Fruit fly (Drosophila melanogaster) whole organism, embryonic: ENCODE measurements around the gene CG33331.

Source experiments
- CG10543 ChIP-seq: fragments of 200-800 bp; sonication (Bioruptor generic); optimal IDR thresholded peaks from 3 replicates; lab custom pipeline; 2017; ENCODE audit warnings: missing biosample characterization, mild to moderate bottlenecking, missing genetic modification characterization, moderate library complexity
- CG10565 ChIP-seq: fragments of 200-800 bp; sonication (Bioruptor generic); optimal IDR thresholded peaks from 3 replicates; lab custom pipeline; 2016; ENCODE audit warnings: missing biosample characterization, mild to moderate bottlenecking, missing genetic modification characterization
- CG11456 ChIP-seq: fragments of 200-800 bp; sonication (Bioruptor generic); IDR thresholded peaks from 3 replicates; pipeline ENCODE4 v1.3.6; 2022; ENCODE audit warnings: missing biosample characterization, missing genetic modification characterization
- CG11695 ChIP-seq: fragments of 200-800 bp; sonication (Bioruptor generic); IDR thresholded peaks from 3 replicates; pipeline ENCODE4 v1.3.6; 2022; ENCODE audit warnings: missing biosample characterization, missing genetic modification characterization
- CG12104 ChIP-seq: fragments of 200-800 bp; sonication (Bioruptor generic); optimal IDR thresholded peaks from 3 replicates; lab custom pipeline; 2016; ENCODE audit warnings: missing biosample characterization, missing genetic modification characterization
- CG13775 ChIP-seq: fragments of 200-800 bp; sonication (Bioruptor generic); optimal IDR thresholded peaks from 3 replicates; lab custom pipeline; 2017; ENCODE audit warnings: missing biosample characterization, mild to moderate bottlenecking, missing genetic modification characterization
- CG14965 ChIP-seq: fragments of 200-800 bp; sonication (Bioruptor generic); optimal IDR thresholded peaks from 2 replicates; lab custom pipeline; 2016; ENCODE audit warnings: missing biosample characterization, missing genetic modification characterization, borderline replicate concordance
- CG15479 ChIP-seq: fragments of 200-800 bp; sonication (Bioruptor generic); optimal IDR thresholded peaks from 3 replicates; lab custom pipeline; 2019; ENCODE audit warnings: missing biosample characterization, mild to moderate bottlenecking, missing genetic modification characterization, moderate library complexity
- CG16813 ChIP-seq: fragments of 200-800 bp; sonication (Bioruptor generic); IDR thresholded peaks from 3 replicates; pipeline ENCODE4 v1.3.6; 2022; ENCODE audit warnings: missing biosample characterization, missing genetic modification characterization; ENCODE audit not compliant: partially characterized antibody
- CG17186 ChIP-seq: fragments of 200-800 bp; sonication (Bioruptor generic); optimal IDR thresholded peaks from 3 replicates; lab custom pipeline; 2017; ENCODE audit warnings: missing biosample characterization, missing genetic modification reagents, missing genetic modification characterization
- CG2116 ChIP-seq: fragments of 200-800 bp; sonication (Bioruptor generic); optimal IDR thresholded peaks from 3 replicates; lab custom pipeline; 2018; ENCODE audit warnings: missing biosample characterization, mild to moderate bottlenecking, missing genetic modification characterization
- CG2202 ChIP-seq: fragments of 200-800 bp; sonication (Bioruptor generic); optimal IDR thresholded peaks from 2 replicates; lab custom pipeline; 2018; ENCODE audit warnings: missing biosample characterization, mild to moderate bottlenecking, missing genetic modification characterization
- CG32772 ChIP-seq: fragments of 200-800 bp; sonication (Bioruptor generic); IDR thresholded peaks from 2 replicates; pipeline ENCODE4 v1.3.6; 2022; ENCODE audit warnings: missing biosample characterization, missing genetic modification characterization
- CG43689 ChIP-seq: fragments of 200-800 bp; sonication (Bioruptor generic); IDR thresholded peaks from 2 replicates; pipeline ENCODE4 v1.3.6; 2022; ENCODE audit warnings: missing biosample characterization, missing genetic modification characterization
- CG6175 ChIP-seq: fragments of 200-800 bp; sonication (Bioruptor generic); IDR thresholded peaks from 3 replicates; pipeline ENCODE4 v1.3.6; 2022; ENCODE audit warnings: missing biosample characterization, missing genetic modification characterization
- CG7745 ChIP-seq: fragments of 200-800 bp; sonication (Bioruptor generic); optimal IDR thresholded peaks from 2 replicates; lab custom pipeline; 2018; ENCODE audit warnings: missing biosample characterization, mild to moderate bottlenecking, missing genetic modification characterization, moderate library complexity
- CG8388 ChIP-seq: fragments of 200-800 bp; sonication (Bioruptor generic); optimal IDR thresholded peaks from 2 replicates; lab custom pipeline; 2019; ENCODE audit warnings: missing biosample characterization, mild to moderate bottlenecking, missing genetic modification characterization, moderate library complexity
- Camta ChIP-seq: fragments of 200-800 bp; sonication (Bioruptor generic); optimal IDR thresholded peaks from 2 replicates; lab custom pipeline; 2016; ENCODE audit warnings: missing biosample characterization, missing genetic modification characterization
- Dfd ChIP-seq, 2 experiments: fragments of >200 bp; optimal IDR thresholded peaks; 2 replicates each; lab custom pipeline; 2017; ENCODE audit warnings: missing biosample characterization in 2 of 2, missing genetic modification characterization in 2 of 2
- Dp ChIP-seq: fragments of 200-800 bp; sonication (Bioruptor generic); optimal IDR thresholded peaks from 2 replicates; lab custom pipeline; 2018; ENCODE audit warnings: missing biosample characterization, mild to moderate bottlenecking, missing genetic modification characterization, moderate library complexity
- Elba2 ChIP-seq: fragments of 200-800 bp; sonication (Bioruptor generic); optimal IDR thresholded peaks from 3 replicates; lab custom pipeline; 2016; ENCODE audit warnings: missing biosample characterization, missing genetic modification characterization
- Fer3 ChIP-seq: fragments of 200-800 bp; sonication (Bioruptor generic); optimal IDR thresholded peaks from 2 replicates; lab custom pipeline; 2018; ENCODE audit warnings: missing biosample characterization, mild to moderate bottlenecking, missing genetic modification characterization, moderate library complexity
- Hr78 ChIP-seq, 2 experiments: fragments of 200-800 bp in 1 of 2; fragments of >200 bp in 1 of 2; sonication (Bioruptor generic) in 1 of 2; optimal IDR thresholded peaks; 2 replicates each; lab custom pipeline; 2017 to 2019; ENCODE audit warnings: missing biosample characterization in 2 of 2, missing genetic modification characterization in 2 of 2, mild to moderate bottlenecking in 1 of 2, moderate library complexity in 1 of 2
- Rfx ChIP-seq: fragments of 200-800 bp; sonication (Bioruptor generic); IDR thresholded peaks from 2 replicates; pipeline ENCODE4 v1.3.6; 2022; ENCODE audit warnings: missing biosample characterization, missing genetic modification characterization
- Six4 ChIP-seq: fragments of 200-800 bp; sonication (Bioruptor generic); optimal IDR thresholded peaks from 2 replicates; lab custom pipeline; 2016; ENCODE audit warnings: missing biosample characterization, missing genetic modification characterization
- Usf ChIP-seq: fragments of 200-800 bp; sonication (Bioruptor generic); optimal IDR thresholded peaks from 2 replicates; lab custom pipeline; 2017; ENCODE audit warnings: missing genotype, missing biosample characterization, missing genetic modification characterization
- Xbp1 ChIP-seq: fragments of 200-800 bp; sonication (Bioruptor generic); optimal IDR thresholded peaks from 3 replicates; lab custom pipeline; 2016; ENCODE audit warnings: missing biosample characterization, mild to moderate bottlenecking, missing genetic modification characterization
- Xrp1 ChIP-seq: fragments of 200-800 bp; sonication (Bioruptor generic); IDR thresholded peaks from 2 replicates; pipeline ENCODE4 v1.3.6; 2022; ENCODE audit warnings: missing biosample characterization, missing genetic modification characterization
- bbx ChIP-seq: fragments of 200-800 bp; sonication (Bioruptor generic); IDR thresholded peaks from 2 replicates; pipeline ENCODE4 v1.3.6; 2022; ENCODE audit warnings: missing biosample characterization, missing genetic modification characterization; ENCODE audit not compliant: partially characterized antibody
- btn ChIP-seq: fragments of 200-800 bp; sonication (Bioruptor generic); optimal IDR thresholded peaks from 2 replicates; lab custom pipeline; 2016; ENCODE audit warnings: missing biosample characterization, missing genetic modification characterization
- crol ChIP-seq: fragments of 200-800 bp; sonication (Bioruptor generic); IDR thresholded peaks from 2 replicates; pipeline ENCODE4 v1.3.6; 2022; ENCODE audit warnings: missing biosample characterization, missing genetic modification characterization
- grau ChIP-seq: fragments of 200-800 bp; optimal IDR thresholded peaks from 3 replicates; lab custom pipeline; 2019; ENCODE audit warnings: missing biosample characterization, mild to moderate bottlenecking, missing genetic modification characterization, moderate library complexity
- hb ChIP-seq: fragments of 200-800 bp; sonication (Bioruptor generic); IDR thresholded peaks from 3 replicates; pipeline ENCODE4 v1.3.6; 2022; ENCODE audit warnings: missing biosample characterization, missing genetic modification characterization; ENCODE audit not compliant: partially characterized antibody
- jigr1 ChIP-seq: fragments of 200-800 bp; sonication (Bioruptor generic); IDR thresholded peaks from 3 replicates; pipeline ENCODE4 v1.3.6; 2022; ENCODE audit warnings: missing biosample characterization, missing genetic modification characterization
- jumu ChIP-seq: fragments of 200-800 bp; sonication (Bioruptor generic); optimal IDR thresholded peaks from 3 replicates; lab custom pipeline; 2016; ENCODE audit warnings: missing biosample characterization, missing genetic modification characterization
- kay ChIP-seq: fragments of 200-800 bp; sonication (Bioruptor generic); optimal IDR thresholded peaks from 2 replicates; lab custom pipeline; 2016; ENCODE audit warnings: missing biosample characterization, missing genetic modification characterization
- knrl ChIP-seq: fragments of 200-800 bp; sonication (Bioruptor generic); IDR thresholded peaks from 3 replicates; pipeline ENCODE4 v1.3.6; 2022; ENCODE audit warnings: missing biosample characterization, missing genetic modification characterization; ENCODE audit not compliant: partially characterized antibody
- pb ChIP-seq: fragments of 200-800 bp; sonication (Bioruptor generic); optimal IDR thresholded peaks from 3 replicates; lab custom pipeline; 2016; ENCODE audit warnings: missing biosample characterization, missing genetic modification characterization
- pho ChIP-seq: fragments of 200-800 bp; sonication (Bioruptor generic); optimal IDR thresholded peaks from 2 replicates; lab custom pipeline; 2016; ENCODE audit warnings: missing biosample characterization, missing genetic modification characterization
- pita ChIP-seq: fragments of 200-800 bp; sonication (Bioruptor generic); optimal IDR thresholded peaks from 2 replicates; lab custom pipeline; 2017; ENCODE audit warnings: missing biosample characterization, mild to moderate bottlenecking, missing genetic modification characterization
- scrt ChIP-seq: fragments of 200-800 bp; sonication (Bioruptor generic); optimal IDR thresholded peaks from 2 replicates; lab custom pipeline; 2018; ENCODE audit warnings: missing biosample characterization, mild to moderate bottlenecking, missing genetic modification characterization, moderate library complexity
- sens-2 ChIP-seq: fragments of 200-800 bp; sonication (Bioruptor generic); IDR thresholded peaks from 2 replicates; pipeline ENCODE4 v1.3.6; 2022; ENCODE audit warnings: missing biosample characterization, missing genetic modification characterization
- sqz ChIP-seq: fragments of 200-800 bp; sonication (Bioruptor generic); optimal IDR thresholded peaks from 3 replicates; lab custom pipeline; 2018; ENCODE audit warnings: missing biosample characterization, mild to moderate bottlenecking, missing genetic modification characterization
- sug ChIP-seq: fragments of 200-800 bp; optimal IDR thresholded peaks from 2 replicates; lab custom pipeline; 2019; ENCODE audit warnings: missing biosample characterization, mild to moderate bottlenecking, missing genetic modification characterization, moderate library complexity
- tin ChIP-seq: fragments of 200-800 bp; sonication (Bioruptor generic); optimal IDR thresholded peaks from 3 replicates; lab custom pipeline; 2016; ENCODE audit warnings: missing biosample characterization, missing genetic modification characterization
- tna ChIP-seq: fragments of 200-800 bp; sonication (Bioruptor generic); IDR thresholded peaks from 2 replicates; pipeline ENCODE4 v1.3.6; 2022; ENCODE audit warnings: missing biosample characterization, missing genetic modification characterization; ENCODE audit not compliant: partially characterized antibody
- ttk ChIP-seq: fragments of 200-800 bp; sonication (Bioruptor generic); IDR thresholded peaks from 2 replicates; pipeline ENCODE4 v2.1.2; 2022; ENCODE audit warnings: missing biosample characterization, missing genetic modification characterization
- twi ChIP-seq: fragments of 200-800 bp; optimal IDR thresholded peaks from 2 replicates; lab custom pipeline; 2019; ENCODE audit warnings: missing biosample characterization, mild to moderate bottlenecking, missing genetic modification characterization, moderate library complexity
- vnd ChIP-seq: fragments of 200-800 bp; sonication (Bioruptor generic); IDR thresholded peaks from 3 replicates; pipeline ENCODE4 v1.3.6; 2022; ENCODE audit warnings: missing biosample characterization, missing genetic modification characterization; ENCODE audit not compliant: partially characterized antibody
- yki ChIP-seq: fragments of >200 bp; optimal IDR thresholded peaks from 3 replicates; lab custom pipeline; 2018
- zen ChIP-seq: fragments of 200-800 bp; sonication (Bioruptor generic); optimal IDR thresholded peaks from 3 replicates; lab custom pipeline; 2018; ENCODE audit warnings: missing biosample characterization, mild to moderate bottlenecking, missing genetic modification characterization, moderate library complexity

CG33331 gene

dm6 chr3R:14853767-14854191, 32.5 kb upstream of the CG33331 start (continued):
- no peak for TF ChIP-seq tna
- TF ChIP-seq Dfd (GFP tag; optimal IDR thresholded peaks at IDR 0.05; lab: Kevin White, UChicago): no peak
- no peak for TF ChIP-seq CG7745 (tag; lab: Kevin White, UChicago)
- no peak for TF ChIP-seq CG17186 (GFP tag; lab: Kevin White, UChicago)
- TF ChIP-seq kay (GFP tag; lab: Kevin White, UChicago): no peak
- 0 out of 3 replicates have a peak, but pooled peaks have one; percentile 15 for TF ChIP-seq CG11695 (GFP tag; lab: Robert Waterston, UW)
- no peak for TF ChIP-seq btn (GFP tag; lab: Kevin White, UChicago)
- TF ChIP-seq CG10565: no peak
- no peak for TF ChIP-seq CG32772 (GFP tag; lab: Robert Waterston, UW)
- no peak for TF ChIP-seq Six4
- no peak for TF ChIP-seq ttk
- TF ChIP-seq pita (GFP tag; lab: Kevin White, UChicago): no peak
- no peak for TF ChIP-seq vnd
- TF ChIP-seq tin: no peak
- TF ChIP-seq Dp (GFP tag; lab: Kevin White, UChicago): no peak
- TF ChIP-seq jumu (GFP tag; lab: Kevin White, UChicago): no peak
- TF ChIP-seq crol: 0 out of 2 replicates have a peak, but pooled peaks have one; percentile 12
- peak; percentile 41 for TF ChIP-seq pb (GFP tag; lab: Kevin White, UChicago)
- peak; percentile 35 for TF ChIP-seq CG2116 (GFP tag; lab: Kevin White, UChicago)
- TF ChIP-seq Elba2 (GFP tag; lab: Kevin White, UChicago): no peak
- peak; percentile 24 for TF ChIP-seq pho (GFP tag; lab: Kevin White, UChicago)
- peak; percentile 42; the same call in 1 of the 2 replicates for TF ChIP-seq Xrp1
- TF ChIP-seq sens-2 (GFP tag; lab: Robert Waterston, UW): no peak
- peak; percentile 69 for TF ChIP-seq scrt
- peak; percentile 57 for TF ChIP-seq CG15479 (GFP tag; lab: Kevin White, UChicago)
- 0 out of 3 replicates have a peak, but pooled peaks have one; percentile 29 for TF ChIP-seq CG16813 (GFP tag; lab: Robert Waterston, UW)
- TF ChIP-seq sug (tag; lab: Kevin White, UChicago): peak; percentile 38
- TF ChIP-seq Rfx (GFP tag; lab: Robert Waterston, UW): peak; percentile 70
- no peak for TF ChIP-seq Usf (GFP tag; lab: Kevin White, UChicago)
- no peak for TF ChIP-seq CG14965 (GFP tag; lab: Kevin White, UChicago)
- TF ChIP-seq CG2202 (tag; lab: Kevin White, UChicago): peak; percentile 21
- peak; percentile 35 for TF ChIP-seq yki (lab: Kevin White, UChicago)
- no peak for TF ChIP-seq bbx (GFP tag; lab: Robert Waterston, UW)
- no peak for TF ChIP-seq Xbp1 (GFP tag; lab: Kevin White, UChicago)
- TF ChIP-seq CG12104 (GFP tag; lab: Kevin White, UChicago): no peak
- no peak for TF ChIP-seq CG8388
- TF ChIP-seq hb (GFP tag; lab: Robert Waterston, UW): no peak
- TF ChIP-seq Camta: peak; percentile 32
- no peak for TF ChIP-seq CG43689 (GFP tag; lab: Robert Waterston, UW)
- TF ChIP-seq knrl (GFP tag; lab: Robert Waterston, UW): no peak
- peak; percentile 26 for TF ChIP-seq grau
- TF ChIP-seq CG6175 (GFP tag; lab: Robert Waterston, UW): 0 out of 3 replicates have a peak, but pooled peaks have one; percentile 37
- no peak for TF ChIP-seq Fer3 (tag; lab: Kevin White, UChicago)
- TF ChIP-seq CG13775: peak; percentile 44
- 0 out of 3 replicates have a peak, but pooled peaks have one; percentile 41 for TF ChIP-seq CG11456 (GFP tag; lab: Robert Waterston, UW)
- peak; percentile 28 for TF ChIP-seq sqz
- no peak for TF ChIP-seq twi (tag; lab: Kevin White, UChicago)
- TF ChIP-seq CG10543 (GFP tag; lab: Kevin White, UChicago): peak; percentile 79
- peak; percentile 94 for TF ChIP-seq zen
- TF ChIP-seq jigr1 (GFP tag; lab: Robert Waterston, UW): no peak
- TF ChIP-seq Hr78 (GFP tag; optimal IDR thresholded peaks at IDR 0.05; lab: Kevin White, UChicago): no peak
